Fruit fly (Drosophila melanogaster) S2 (cell line): ENCODE measurements around the gene CG13793.

Experiments used
- CG8478 ChIP-seq: fragments of >200 bp; optimal IDR thresholded peaks from 2 replicates; lab custom pipeline; 2018
- CTCF ChIP-seq, 2 experiments: fragments of >200 bp; optimal IDR thresholded peaks; 2 replicates each; lab custom pipeline; 2018

- TF ChIP-seq CTCF (optimal IDR thresholded peaks at IDR 0.05; lab: Kevin White, UChicago) (no peak), CG8478 (lab: Kevin White, UChicago) (no peak)
These were observed 28.8 kb downstream of the CG13793 start for dm6 chr2L:7690449-7690848.
